Fruit fly (Drosophila melanogaster) whole organism, embryonic: Measurements from ENCODE around the gene svp.

Source experiments
- Ada2b ChIP-seq: fragments of 200-800 bp; sonication (Bioruptor generic); IDR thresholded peaks from 2 replicates; pipeline ENCODE4 v1.3.6; 2022; ENCODE audit warnings: missing biosample characterization, missing genetic modification characterization
- Aef1 ChIP-seq: fragments of 200-800 bp; sonication (Bioruptor generic); IDR thresholded peaks from 3 replicates; pipeline ENCODE4 v1.3.6; 2022; ENCODE audit warnings: missing biosample characterization, missing genetic modification characterization
- Antp ChIP-seq: fragments of 200-800 bp; sonication (Bioruptor generic); optimal IDR thresholded peaks from 3 replicates; lab custom pipeline; 2016; ENCODE audit warnings: missing biosample characterization, missing genetic modification characterization
- BEAF-32 ChIP-seq: fragments of 200-800 bp; sonication (Bioruptor generic); optimal IDR thresholded peaks from 3 replicates; lab custom pipeline; 2017; ENCODE audit warnings: missing biosample characterization, missing genetic modification characterization, mild to moderate bottlenecking, moderate library complexity, missing genetic modification reagents
- CG11247 ChIP-seq: fragments of 200-800 bp; sonication (Bioruptor generic); IDR thresholded peaks from 2 replicates; pipeline ENCODE4 v1.3.6; 2022; ENCODE audit warnings: missing biosample characterization, missing genetic modification characterization
- CG11695 ChIP-seq: fragments of 200-800 bp; sonication (Bioruptor generic); IDR thresholded peaks from 3 replicates; pipeline ENCODE4 v1.3.6; 2022; ENCODE audit warnings: missing biosample characterization, missing genetic modification characterization
- CG13624 ChIP-seq: fragments of 200-800 bp; sonication (Bioruptor generic); optimal IDR thresholded peaks from 2 replicates; lab custom pipeline; 2016; ENCODE audit warnings: missing biosample characterization, missing genetic modification characterization
- CG16863 ChIP-seq: fragments of 200-800 bp; sonication (Bioruptor generic); optimal IDR thresholded peaks from 3 replicates; lab custom pipeline; 2016; ENCODE audit warnings: missing biosample characterization, missing genetic modification characterization
- CG17186 ChIP-seq: fragments of 200-800 bp; sonication (Bioruptor generic); optimal IDR thresholded peaks from 3 replicates; lab custom pipeline; 2017; ENCODE audit warnings: missing biosample characterization, missing genetic modification reagents, missing genetic modification characterization
- CG30020 ChIP-seq: fragments of 200-800 bp; optimal IDR thresholded peaks from 2 replicates; lab custom pipeline; 2019; ENCODE audit warnings: missing biosample characterization, mild to moderate bottlenecking, missing genetic modification characterization, moderate library complexity
- CG31441 ChIP-seq: fragments of 200-800 bp; sonication (Bioruptor generic); IDR thresholded peaks from 2 replicates; pipeline ENCODE4 v1.3.6; 2022; ENCODE audit warnings: missing biosample characterization, missing genetic modification characterization
- CG3163 ChIP-seq: fragments of 200-800 bp; sonication (Bioruptor generic); optimal IDR thresholded peaks from 3 replicates; lab custom pipeline; 2016; ENCODE audit warnings: missing biosample characterization, missing genetic modification characterization
- CG32772 ChIP-seq: fragments of 200-800 bp; sonication (Bioruptor generic); IDR thresholded peaks from 2 replicates; pipeline ENCODE4 v1.3.6; 2022; ENCODE audit warnings: missing biosample characterization, missing genetic modification characterization
- CG33557 ChIP-seq: fragments of 200-800 bp; sonication (Bioruptor generic); optimal IDR thresholded peaks from 2 replicates; lab custom pipeline; 2019; ENCODE audit warnings: missing biosample characterization, mild to moderate bottlenecking, missing genetic modification characterization, moderate library complexity
- CG4424 ChIP-seq: fragments of 200-800 bp; sonication (Bioruptor generic); optimal IDR thresholded peaks from 3 replicates; lab custom pipeline; 2016; ENCODE audit warnings: missing biosample characterization, missing genetic modification characterization
- CG6272 ChIP-seq: fragments of 200-800 bp; sonication (Bioruptor generic); IDR thresholded peaks from 2 replicates; pipeline ENCODE4 v1.3.6; 2022; ENCODE audit warnings: missing biosample characterization, missing genetic modification characterization
- CG6791 ChIP-seq: fragments of 200-800 bp; sonication (Bioruptor generic); IDR thresholded peaks from 3 replicates; pipeline ENCODE4 v1.3.6; 2022; ENCODE audit warnings: missing biosample characterization, missing genetic modification characterization; ENCODE audit not compliant: partially characterized antibody
- CG7839 ChIP-seq: fragments of 200-800 bp; sonication (Bioruptor generic); optimal IDR thresholded peaks from 3 replicates; lab custom pipeline; 2018; ENCODE audit warnings: missing biosample characterization, mild to moderate bottlenecking, missing genetic modification characterization, moderate library complexity
- CG7928 ChIP-seq: fragments of 200-800 bp; sonication (Bioruptor generic); optimal IDR thresholded peaks from 2 replicates; lab custom pipeline; 2017; ENCODE audit warnings: missing biosample characterization, mild to moderate bottlenecking, missing genetic modification characterization
- CG8944 ChIP-seq: fragments of 200-800 bp; sonication (Bioruptor generic); optimal IDR thresholded peaks from 3 replicates; lab custom pipeline; 2016; ENCODE audit warnings: missing biosample characterization, missing genetic modification characterization
- CG9797 ChIP-seq: fragments of 200-800 bp; sonication (Bioruptor generic); optimal IDR thresholded peaks from 3 replicates; lab custom pipeline; 2018; ENCODE audit warnings: missing biosample characterization, mild to moderate bottlenecking, missing genetic modification characterization
- CTCF ChIP-seq: fragments of 200-800 bp; sonication (Bioruptor generic); optimal IDR thresholded peaks from 2 replicates; lab custom pipeline; 2017; ENCODE audit warnings: missing biosample characterization, mild to moderate bottlenecking, missing genetic modification characterization, moderate library complexity
- Deaf1 ChIP-seq: fragments of 200-800 bp; optimal IDR thresholded peaks from 3 replicates; lab custom pipeline; 2019; ENCODE audit warnings: missing biosample characterization, mild to moderate bottlenecking, missing genetic modification characterization, moderate library complexity
- Dfd ChIP-seq, 2 experiments: fragments of >200 bp; optimal IDR thresholded peaks; 2 replicates each; lab custom pipeline; 2017; ENCODE audit warnings: missing biosample characterization in 2 of 2, missing genetic modification characterization in 2 of 2
- Eip74EF ChIP-seq, 2 experiments: fragments of 200-800 bp in 1 of 2; fragments of >200 bp in 1 of 2; sonication (Bioruptor generic) in 1 of 2; optimal IDR thresholded peaks; 2 replicates each; lab custom pipeline; 2017 to 2019; ENCODE audit warnings: missing biosample characterization in 2 of 2, missing genetic modification characterization in 2 of 2, mild to moderate bottlenecking in 1 of 2, moderate library complexity in 1 of 2
- Ets65A ChIP-seq: fragments of 200-800 bp; sonication (Bioruptor generic); peaks from one replicate; lab custom pipeline; 2016; ENCODE audit warnings: missing biosample characterization, missing genetic modification characterization
- HmgD ChIP-seq: fragments of 200-800 bp; sonication (Bioruptor generic); optimal IDR thresholded peaks from 3 replicates; lab custom pipeline; 2016; ENCODE audit warnings: missing biosample characterization, missing genetic modification characterization
- Kr ChIP-seq: fragments of 200-800 bp; sonication (Bioruptor generic); optimal IDR thresholded peaks from 2 replicates; lab custom pipeline; 2017; ENCODE audit warnings: missing biosample characterization, mild to moderate bottlenecking, missing genetic modification characterization
- Mes4 ChIP-seq: fragments of 200-800 bp; sonication (Bioruptor generic); optimal IDR thresholded peaks from 2 replicates; lab custom pipeline; 2016; ENCODE audit warnings: missing biosample characterization, missing genetic modification characterization
- NK7.1 ChIP-seq: fragments of 200-800 bp; sonication (Bioruptor generic); optimal IDR thresholded peaks from 3 replicates; lab custom pipeline; 2016; ENCODE audit warnings: missing biosample characterization, missing genetic modification characterization
- Oaz ChIP-seq: fragments of 200-800 bp; sonication (Bioruptor generic); IDR thresholded peaks from 2 replicates; pipeline ENCODE4 v1.3.6; 2022; ENCODE audit warnings: missing biosample characterization, missing genetic modification characterization
- Pdp1 ChIP-seq, 2 experiments: fragments of 200-800 bp; sonication (Bioruptor generic); optimal IDR thresholded peaks; 3 replicates each; lab custom pipeline; 2016; ENCODE audit warnings: missing biosample characterization in 2 of 2, missing genetic modification characterization in 2 of 2, mild to moderate bottlenecking in 1 of 2, moderate library complexity in 1 of 2
- Ravus ChIP-seq: fragments of 200-800 bp; sonication (Bioruptor generic); IDR thresholded peaks from 2 replicates; pipeline ENCODE4 v1.3.6; 2022; ENCODE audit warnings: missing biosample characterization, missing genetic modification characterization
- Sin3A ChIP-seq: fragments of >200 bp; optimal IDR thresholded peaks from 2 replicates; lab custom pipeline; 2018
- Ssrp ChIP-seq: fragments of 200-800 bp; sonication (Bioruptor generic); optimal IDR thresholded peaks from 2 replicates; lab custom pipeline; 2018; ENCODE audit warnings: missing biosample characterization, mild to moderate bottlenecking, missing genetic modification characterization, moderate library complexity
- ac ChIP-seq: fragments of 200-800 bp; sonication (Bioruptor generic); optimal IDR thresholded peaks from 3 replicates; lab custom pipeline; 2017; ENCODE audit warnings: missing biosample characterization, mild to moderate bottlenecking, missing genetic modification characterization
- al ChIP-seq: fragments of 200-800 bp; sonication (Bioruptor generic); IDR thresholded peaks from 2 replicates; pipeline ENCODE4 v1.3.6; 2022; ENCODE audit warnings: missing biosample characterization, missing genetic modification characterization
- ap ChIP-seq: fragments of 200-800 bp; sonication (Bioruptor generic); IDR thresholded peaks from 2 replicates; pipeline ENCODE4 v1.3.6; 2022; ENCODE audit warnings: missing biosample characterization, missing genetic modification characterization
- bab2 ChIP-seq: fragments of 200-800 bp; sonication (Bioruptor generic); optimal IDR thresholded peaks from 2 replicates; lab custom pipeline; 2016; ENCODE audit warnings: missing biosample characterization, missing genetic modification characterization
- br ChIP-seq: fragments of >200 bp; optimal IDR thresholded peaks from 2 replicates; lab custom pipeline; 2017
- bsh ChIP-seq, 2 experiments: fragments of 200-800 bp; sonication (Bioruptor generic); optimal IDR thresholded peaks; 2 replicates each; lab custom pipeline; 2017 to 2018; ENCODE audit warnings: mild to moderate bottlenecking in 2 of 2, missing biosample characterization in 2 of 2, missing genetic modification characterization in 2 of 2, moderate library complexity in 1 of 2
- chm ChIP-seq: fragments of 200-800 bp; sonication (Bioruptor generic); IDR thresholded peaks from 2 replicates; pipeline ENCODE4 v1.3.6; 2022; ENCODE audit warnings: missing biosample characterization, missing genetic modification characterization
- corto ChIP-seq: fragments of 200-800 bp; sonication (Bioruptor generic); optimal IDR thresholded peaks from 2 replicates; lab custom pipeline; 2016; ENCODE audit warnings: missing biosample characterization, mild to moderate bottlenecking, missing genetic modification characterization, moderate library complexity
- fru ChIP-seq: fragments of >200 bp; optimal IDR thresholded peaks from 2 replicates; lab custom pipeline; 2017
- ftz-f1 ChIP-seq: fragments of 200-800 bp; sonication (Bioruptor generic); optimal IDR thresholded peaks from 2 replicates; lab custom pipeline; 2016; ENCODE audit warnings: missing biosample characterization, missing genetic modification characterization
- kah ChIP-seq: fragments of 200-800 bp; sonication (Bioruptor generic); optimal IDR thresholded peaks from 2 replicates; lab custom pipeline; 2018; ENCODE audit warnings: missing biosample characterization, mild to moderate bottlenecking, missing genetic modification characterization
- kni ChIP-seq: fragments of 200-800 bp; sonication (Bioruptor generic); optimal IDR thresholded peaks from 3 replicates; lab custom pipeline; 2017; ENCODE audit warnings: mild to moderate bottlenecking, missing biosample characterization, missing genetic modification reagents, missing genetic modification characterization
- lilli ChIP-seq: fragments of 200-800 bp; sonication (Bioruptor generic); optimal IDR thresholded peaks from 3 replicates; lab custom pipeline; 2016; ENCODE audit warnings: missing biosample characterization, missing genetic modification characterization
- org-1 ChIP-seq: fragments of 200-800 bp; sonication (Bioruptor generic); optimal IDR thresholded peaks from 2 replicates; lab custom pipeline; 2017; ENCODE audit warnings: missing biosample characterization, missing genetic modification characterization
- seq ChIP-seq: fragments of 200-800 bp; sonication (Bioruptor generic); IDR thresholded peaks from 2 replicates; pipeline ENCODE4 v1.3.6; 2022; ENCODE audit warnings: missing biosample characterization, missing genetic modification characterization
- so ChIP-seq: fragments of 200-800 bp; sonication (Bioruptor generic); IDR thresholded peaks from 3 replicates; pipeline ENCODE4 v1.3.6; 2022; ENCODE audit warnings: missing biosample characterization, missing genetic modification characterization
- usp ChIP-seq: fragments of >200 bp; optimal IDR thresholded peaks from 2 replicates; lab custom pipeline; 2017; ENCODE audit warnings: missing biosample characterization, missing genetic modification characterization
- zf30C ChIP-seq: fragments of 200-800 bp; sonication (Bioruptor generic); optimal IDR thresholded peaks from 3 replicates; lab custom pipeline; 2018; ENCODE audit warnings: missing biosample characterization, mild to moderate bottlenecking, missing genetic modification characterization
- zfh2 ChIP-seq: fragments of 200-800 bp; sonication (Bioruptor generic); optimal IDR thresholded peaks from 2 replicates; lab custom pipeline; 2016; ENCODE audit warnings: missing biosample characterization, missing genetic modification characterization

The svp gene

dm6 chr3R:12280729-12281342 is 22.3 kb downstream of the svp start (continued):
- TF ChIP-seq Eip74EF (GFP tag; optimal IDR thresholded peaks at IDR 0.05; lab: Kevin White, UChicago): no peak
- no peak for TF ChIP-seq CG7928 (GFP tag; lab: Kevin White, UChicago)
- no peak for TF ChIP-seq NK7.1 (GFP tag; lab: Kevin White, UChicago)
- no peak for TF ChIP-seq Sin3A (lab: Kevin White, UChicago)
- no peak for TF ChIP-seq org-1 (GFP tag; lab: Kevin White, UChicago)
- no peak for TF ChIP-seq zf30C (GFP tag; lab: Kevin White, UChicago)
- TF ChIP-seq ftz-f1 (GFP tag; lab: Kevin White, UChicago): peak; percentile 93
- no peak for TF ChIP-seq Ets65A (GFP tag; lab: Kevin White, UChicago)
- TF ChIP-seq Aef1 (GFP tag; lab: Robert Waterston, UW): no peak
- no peak for TF ChIP-seq CG9797 (GFP tag; lab: Kevin White, UChicago)
- no peak for TF ChIP-seq Kr
- TF ChIP-seq CG30020 (tag; lab: Kevin White, UChicago): no peak
- no peak for TF ChIP-seq CG11247 (GFP tag; lab: Robert Waterston, UW)
- TF ChIP-seq CG33557 (GFP tag; lab: Kevin White, UChicago): no peak
- no peak for TF ChIP-seq ac
- peak; percentile 70; the same call in 2 of the 3 replicates for TF ChIP-seq CG6791
- peak; percentile 41; the same call in 1 of the 2 replicates for TF ChIP-seq chm
- peak; percentile 54 for TF ChIP-seq CTCF (GFP tag; lab: Kevin White, UChicago)
- TF ChIP-seq Pdp1 (GFP tag; optimal IDR thresholded peaks at IDR 0.05; lab: Kevin White, UChicago): no peak
- TF ChIP-seq CG11695: no peak
- no peak for TF ChIP-seq Ravus (GFP tag; lab: Robert Waterston, UW)
- TF ChIP-seq kah (GFP tag; lab: Kevin White, UChicago): no peak
- TF ChIP-seq CG32772 (GFP tag; lab: Robert Waterston, UW): no peak
- TF ChIP-seq bab2 (GFP tag; lab: Kevin White, UChicago): no peak
- TF ChIP-seq BEAF-32 (GFP tag; lab: Kevin White, UChicago): no peak
- TF ChIP-seq corto (GFP tag; lab: Kevin White, UChicago): no peak
- no peak for TF ChIP-seq br (lab: Kevin White, UChicago)
- TF ChIP-seq Deaf1 (tag; lab: Kevin White, UChicago): peak; percentile 96
- no peak for TF ChIP-seq CG6272
- no peak for TF ChIP-seq CG16863 (GFP tag; lab: Kevin White, UChicago)
- peak; percentile 94 for TF ChIP-seq seq (GFP tag; lab: Robert Waterston, UW)
- no peak for TF ChIP-seq fru (lab: Kevin White, UChicago)
- TF ChIP-seq CG31441 (GFP tag; lab: Robert Waterston, UW): no peak
- TF ChIP-seq HmgD (GFP tag; lab: Kevin White, UChicago): peak; percentile 37
- TF ChIP-seq zfh2: no peak
- TF ChIP-seq so (GFP tag; lab: Robert Waterston, UW): no peak
- no peak for TF ChIP-seq usp (GFP tag; lab: Kevin White, UChicago)
- TF ChIP-seq Ssrp: no peak
- TF ChIP-seq lilli: no peak
- no peak for TF ChIP-seq Ada2b
- no peak for TF ChIP-seq CG13624 (GFP tag; lab: Kevin White, UChicago)
- no peak for TF ChIP-seq bsh (GFP tag; optimal IDR thresholded peaks at IDR 0.05; lab: Kevin White, UChicago)
- no peak for TF ChIP-seq Dfd (GFP tag; optimal IDR thresholded peaks at IDR 0.05; lab: Kevin White, UChicago)
- TF ChIP-seq Mes4 (GFP tag; lab: Kevin White, UChicago): no peak
- TF ChIP-seq CG4424: no peak
- TF ChIP-seq ap: no peak
- no peak for TF ChIP-seq Antp (GFP tag; lab: Kevin White, UChicago)
- no peak for TF ChIP-seq CG7839 (tag; lab: Kevin White, UChicago)
- TF ChIP-seq Oaz: no peak
- TF ChIP-seq CG17186 (GFP tag; lab: Kevin White, UChicago): no peak
- TF ChIP-seq CG8944: no peak
- no peak for TF ChIP-seq CG3163
- TF ChIP-seq al (GFP tag; lab: Robert Waterston, UW): no peak
- TF ChIP-seq kni: no peak
